Worm (Caenorhabditis elegans) whole organism, L1 larva: ENCODE measurements around the gene srt-52.

Source experiments
- ceh-82 ChIP-seq, 3 experiments: fragments of 150-350 bp in 1 of 3; sonication (generic microtip) in 2 of 3; optimal IDR thresholded peaks; 2 replicates each; lab custom pipeline; 2014 to 2017; ENCODE audit warnings: missing biosample characterization in 3 of 3, missing genetic modification characterization in 3 of 3
- dpl-1 ChIP-seq, 3 experiments: fragments of 150-350 bp in 2 of 3; sonication (generic microtip) in 1 of 3; optimal IDR thresholded peaks; 2 replicates each; lab custom pipeline; 2014 to 2017; ENCODE audit warnings: missing biosample characterization in 3 of 3, missing genetic modification characterization in 3 of 3, missing genetic modification reagents in 3 of 3
- egl-27 ChIP-seq, 2 experiments: fragments of 150-350 bp in 1 of 2; sonication (generic microtip); optimal IDR thresholded peaks; 3 replicates each; lab custom pipeline; 2017 to 2018; ENCODE audit warnings: missing biosample characterization in 2 of 2, missing genetic modification characterization in 2 of 2, missing genetic modification reagents in 2 of 2
- nhr-11 ChIP-seq: fragments of 150-350 bp; optimal IDR thresholded peaks from 2 replicates; lab custom pipeline; 2014; ENCODE audit warnings: missing biosample characterization, missing genetic modification characterization
- nhr-237 ChIP-seq: fragments of 150-350 bp; optimal IDR thresholded peaks from 2 replicates; lab custom pipeline; 2014; ENCODE audit warnings: missing biosample characterization, missing genetic modification characterization
- nhr-28 ChIP-seq: fragments of 150-350 bp; optimal IDR thresholded peaks from 2 replicates; lab custom pipeline; 2014; ENCODE audit warnings: missing biosample characterization, missing genetic modification characterization
- skn-1 ChIP-seq: fragments of 150-350 bp; optimal IDR thresholded peaks from 2 replicates; lab custom pipeline; 2014; ENCODE audit warnings: missing biosample characterization, missing genetic modification characterization
- sptf-1 ChIP-seq: fragments of 150-350 bp; optimal IDR thresholded peaks from 2 replicates; lab custom pipeline; 2014; ENCODE audit warnings: missing biosample characterization, missing genetic modification characterization
- tbx-2 ChIP-seq: sonication (generic microtip); optimal IDR thresholded peaks from 2 replicates; lab custom pipeline; 2016; ENCODE audit warnings: missing genetic modification characterization, missing compliant biosample characterization
- xbp-1 ChIP-seq: sonication (generic microtip); optimal IDR thresholded peaks from 2 replicates; lab custom pipeline; 2016; ENCODE audit warnings: missing genetic modification characterization, missing compliant biosample characterization

DNA sequence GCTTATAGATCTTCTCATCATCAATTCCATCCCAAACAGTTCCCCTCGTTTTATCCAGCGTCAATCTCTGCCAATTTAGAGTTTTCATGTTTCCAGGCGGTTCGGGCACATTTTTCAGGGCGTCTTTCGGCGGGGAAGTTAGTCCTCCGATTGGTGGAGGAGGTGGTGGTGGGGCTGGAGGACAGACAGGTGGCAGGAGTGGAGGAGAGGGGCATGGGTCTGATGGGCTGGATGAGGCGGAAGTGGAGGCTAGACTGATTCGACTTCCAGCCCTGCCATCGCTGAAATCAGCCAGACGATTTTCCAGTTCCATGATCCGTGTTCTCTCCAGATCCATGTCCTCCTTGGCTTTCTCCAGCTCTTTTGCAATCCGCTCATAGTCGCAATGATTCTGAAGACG lies 12.3 kb upstream of the srt-52 start:
- no peak for TF ChIP-seq sptf-1
- TF ChIP-seq xbp-1 (tag; lab: Kevin White, UChicago) = no peak
- TF ChIP-seq nhr-28 (tag; lab: Kevin White, UChicago) = no peak
- TF ChIP-seq egl-27 (tag; optimal IDR thresholded peaks at IDR 0.05; lab: Kevin White, UChicago) = no peak
- TF ChIP-seq nhr-11 (tag; lab: Kevin White, UChicago) = no peak
- TF ChIP-seq skn-1 (tag; lab: Kevin White, UChicago) = no peak
- TF ChIP-seq dpl-1 (GFP tag; optimal IDR thresholded peaks at IDR 0.05; lab: Kevin White, UChicago) = no peak
- no peak for TF ChIP-seq ceh-82 (tag; optimal IDR thresholded peaks at IDR 0.05; lab: Kevin White, UChicago)
- no peak for TF ChIP-seq nhr-237 (tag; lab: Kevin White, UChicago)
- TF ChIP-seq tbx-2 (tag; lab: Kevin White, UChicago) = no peak
